Worm (Caenorhabditis elegans) whole organism, young adult: ENCODE data around the gene tbc-14.
A peak's percentile ranks its signal among the peaks of the same experiment; 100 is the strongest.

ENCODE experiments used
- F55B11.4 ChIP-seq: sonication (generic microtip); optimal IDR thresholded peaks from 2 replicates; lab custom pipeline; 2016; ENCODE audit warnings: missing compliant biosample characterization, missing genetic modification characterization, borderline replicate concordance; ENCODE audit not compliant: insufficient read depth
- dpl-1 ChIP-seq: fragments of 150-350 bp; optimal IDR thresholded peaks from 2 replicates; lab custom pipeline; 2014; ENCODE audit warnings: missing biosample characterization, missing genetic modification reagents, missing genetic modification characterization
- snpc-4 ChIP-seq, 5 experiments: fragments of 150-350 bp in 1 of 5; sonication (generic microtip) in 4 of 5; optimal IDR thresholded peaks; 2 replicates each; lab custom pipeline; 2014 to 2018; ENCODE audit warnings: missing genetic modification characterization in 5 of 5, missing biosample characterization in 3 of 5, antibody characterized with exemption in 2 of 5, mild to moderate bottlenecking in 2 of 5, missing compliant biosample characterization in 2 of 5, missing genotype in 2 of 5, moderate library complexity in 2 of 5, missing genetic modification reagents in 1 of 5
- somi-1 ChIP-seq: fragments of 200-800 bp; sonication (Bioruptor generic); optimal IDR thresholded peaks from 2 replicates; lab custom pipeline; 2018; ENCODE audit warnings: mild to moderate bottlenecking, missing genetic modification characterization, missing compliant biosample characterization
- tbx-9 ChIP-seq: sonication (generic microtip); optimal IDR thresholded peaks from 2 replicates; lab custom pipeline; 2016; ENCODE audit warnings: borderline replicate concordance, missing genetic modification characterization, inconsistent platforms, missing compliant biosample characterization
- unc-130 ChIP-seq: sonication (generic microtip); optimal IDR thresholded peaks from 2 replicates; lab custom pipeline; 2016; ENCODE audit warnings: missing genetic modification reagents, missing genetic modification characterization, missing compliant biosample characterization

DNA sequence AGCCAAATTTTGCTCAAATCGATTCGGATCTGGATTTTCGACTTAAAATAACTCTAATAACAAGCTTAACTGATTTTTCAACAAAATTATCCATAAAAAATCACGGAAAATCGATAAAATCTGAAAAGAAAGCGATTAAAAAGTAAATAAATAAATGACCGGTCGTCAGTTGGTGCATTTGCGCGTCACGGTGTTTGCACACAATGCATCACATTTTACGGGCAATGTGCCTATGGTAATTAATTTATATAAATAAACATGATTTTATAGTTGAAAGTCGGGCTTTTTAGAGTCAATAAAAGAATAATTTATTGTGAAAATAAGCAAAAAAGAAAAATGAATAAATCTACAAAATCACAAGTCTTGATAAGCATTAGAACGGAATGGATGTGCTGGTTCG is 47.4 kb upstream of the tbc-14 start:
- TF ChIP-seq dpl-1 (GFP tag; lab: Kevin White, UChicago) = no peak
- no peak for TF ChIP-seq tbx-9 (tag; lab: Kevin White, UChicago)
- no peak for TF ChIP-seq somi-1 (GFP tag; lab: Kevin White, UChicago)
- no peak for TF ChIP-seq unc-130 (GFP tag; lab: Kevin White, UChicago)
- no peak for TF ChIP-seq F55B11.4
- no peak for TF ChIP-seq snpc-4 (GFP tag; optimal IDR thresholded peaks at IDR 0.05; lab: Kevin White, UChicago)
- peak in 1 of 4 experiments; percentile 31 for TF ChIP-seq snpc-4 (tag; optimal IDR thresholded peaks at IDR 0.05; lab: Kevin White, UChicago)
